Worm (Caenorhabditis elegans) whole organism, mixed stage, embryonic: ENCODE results near the gene Y69E1A.5.
A peak's percentile ranks its signal among the peaks of the same experiment; 100 is the strongest.

Experiments used
- M03D4.4 ChIP-seq: sonication (generic microtip); optimal IDR thresholded peaks from 2 replicates; lab custom pipeline; 2017; ENCODE audit warnings: mild to moderate bottlenecking, missing genetic modification characterization, missing compliant biosample characterization
- bed-3 ChIP-seq: fragments of 200-800 bp; sonication (Bioruptor generic); optimal IDR thresholded peaks from 3 replicates; lab custom pipeline; 2018; ENCODE audit warnings: mild to moderate bottlenecking, missing genetic modification characterization, moderate library complexity, missing compliant biosample characterization
- blmp-1 ChIP-seq: fragments of 150-350 bp; optimal IDR thresholded peaks from 2 replicates; lab custom pipeline; 2014; ENCODE audit warnings: missing biosample characterization, missing genetic modification characterization
- ceh-39 ChIP-seq: fragments of 150-350 bp; optimal IDR thresholded peaks from 2 replicates; lab custom pipeline; 2014; ENCODE audit warnings: missing biosample characterization, missing genetic modification characterization
- ceh-43 ChIP-seq: fragments of 200-800 bp; sonication (Bioruptor generic); optimal IDR thresholded peaks from 2 replicates; lab custom pipeline; 2018; ENCODE audit warnings: mild to moderate bottlenecking, missing genetic modification characterization, moderate library complexity, missing compliant biosample characterization
- ceh-83 ChIP-seq: fragments of 200-800 bp; sonication (Bioruptor generic); optimal IDR thresholded peaks from 2 replicates; lab custom pipeline; 2018; ENCODE audit warnings: mild to moderate bottlenecking, missing genetic modification characterization, missing compliant biosample characterization
- ces-1 ChIP-seq: fragments of 150-350 bp; optimal IDR thresholded peaks from 2 replicates; lab custom pipeline; 2014; ENCODE audit warnings: missing biosample characterization, missing genetic modification reagents, missing genetic modification characterization
- cnd-1 ChIP-seq: fragments of 200-800 bp; sonication (Bioruptor generic); optimal IDR thresholded peaks from 2 replicates; lab custom pipeline; 2018; ENCODE audit warnings: mild to moderate bottlenecking, missing genetic modification characterization, missing compliant biosample characterization
- drap-1 ChIP-seq: fragments of 200-800 bp; sonication (Bioruptor generic); optimal IDR thresholded peaks from 3 replicates; lab custom pipeline; 2018; ENCODE audit warnings: mild to moderate bottlenecking, missing genetic modification characterization, missing compliant biosample characterization
- elt-1 ChIP-seq: sonication (generic microtip); optimal IDR thresholded peaks from 2 replicates; lab custom pipeline; 2017; ENCODE audit warnings: missing genetic modification characterization, mild to moderate bottlenecking, missing compliant biosample characterization, antibody characterized with exemption, moderate library complexity, borderline replicate concordance; ENCODE audit not compliant: insufficient read depth
- elt-3 ChIP-seq: fragments of 150-350 bp; optimal IDR thresholded peaks from 2 replicates; lab custom pipeline; 2014; ENCODE audit warnings: missing biosample characterization, missing genetic modification characterization
- flh-1 ChIP-seq: fragments of 200-800 bp; sonication (Bioruptor generic); optimal IDR thresholded peaks from 2 replicates; lab custom pipeline; 2018; ENCODE audit warnings: mild to moderate bottlenecking, missing genetic modification characterization, moderate library complexity, missing compliant biosample characterization
- ham-2 ChIP-seq: fragments of 200-800 bp; sonication (Bioruptor generic); optimal IDR thresholded peaks from 2 replicates; lab custom pipeline; 2018; ENCODE audit warnings: mild to moderate bottlenecking, missing genetic modification characterization, missing compliant biosample characterization
- hlh-1 ChIP-seq: fragments of 150-350 bp; optimal IDR thresholded peaks from 2 replicates; lab custom pipeline; 2014; ENCODE audit warnings: missing biosample characterization, missing genetic modification reagents, missing genetic modification characterization
- lin-13 ChIP-seq: fragments of 150-350 bp; optimal IDR thresholded peaks from 2 replicates; lab custom pipeline; 2014; ENCODE audit warnings: missing biosample characterization, missing genetic modification characterization
- lin-32 ChIP-seq: fragments of 200-800 bp; sonication (Bioruptor generic); optimal IDR thresholded peaks from 2 replicates; lab custom pipeline; 2018; ENCODE audit warnings: mild to moderate bottlenecking, missing genetic modification characterization, missing compliant biosample characterization
- lsy-2 ChIP-seq: fragments of 150-350 bp; optimal IDR thresholded peaks from 2 replicates; lab custom pipeline; 2014; ENCODE audit warnings: missing biosample characterization, missing genetic modification characterization
- mab-5 ChIP-seq: fragments of 150-350 bp; optimal IDR thresholded peaks from 2 replicates; lab custom pipeline; 2014; ENCODE audit warnings: missing biosample characterization, missing genetic modification characterization
- mep-1 ChIP-seq: fragments of 150-350 bp; optimal IDR thresholded peaks from 2 replicates; lab custom pipeline; 2017; ENCODE audit warnings: missing biosample characterization, missing genetic modification reagents, missing genetic modification characterization, inconsistent platforms
- mls-2 ChIP-seq: sonication (generic microtip); optimal IDR thresholded peaks from 2 replicates; lab custom pipeline; 2016; ENCODE audit warnings: mild to moderate bottlenecking, missing genetic modification characterization, moderate library complexity, missing compliant biosample characterization
- nhr-12 ChIP-seq: fragments of 150-350 bp; optimal IDR thresholded peaks from 2 replicates; lab custom pipeline; 2014; ENCODE audit warnings: missing biosample characterization, missing genetic modification characterization
- nhr-2 ChIP-seq: fragments of 150-350 bp; optimal IDR thresholded peaks from 2 replicates; lab custom pipeline; 2014; ENCODE audit warnings: missing biosample characterization, missing genetic modification characterization
- nhr-237 ChIP-seq: fragments of 150-350 bp; optimal IDR thresholded peaks from 2 replicates; lab custom pipeline; 2014; ENCODE audit warnings: missing biosample characterization, missing genetic modification characterization
- nhr-28 ChIP-seq: fragments of 150-350 bp; optimal IDR thresholded peaks from 2 replicates; lab custom pipeline; 2014; ENCODE audit warnings: missing biosample characterization, missing genetic modification characterization
- nhr-76 ChIP-seq: sonication (generic microtip); optimal IDR thresholded peaks from 2 replicates; lab custom pipeline; 2017; ENCODE audit warnings: missing biosample characterization, missing genetic modification characterization
- pha-4 ChIP-seq: fragments of 150-350 bp; optimal IDR thresholded peaks from 2 replicates; lab custom pipeline; 2018; ENCODE audit warnings: missing biosample characterization, missing genetic modification reagents, missing genetic modification characterization
- sem-2 ChIP-seq: fragments of 200-800 bp; sonication (Bioruptor generic); optimal IDR thresholded peaks from 2 replicates; lab custom pipeline; 2018; ENCODE audit warnings: mild to moderate bottlenecking, missing genetic modification characterization, missing compliant biosample characterization
- snpc-4 ChIP-seq: fragments of 150-350 bp; optimal IDR thresholded peaks from 2 replicates; lab custom pipeline; 2014; ENCODE audit warnings: missing biosample characterization, missing genetic modification characterization
- sptf-1 ChIP-seq: sonication (generic microtip); optimal IDR thresholded peaks from 2 replicates; lab custom pipeline; 2017; ENCODE audit warnings: mild to moderate bottlenecking, missing genetic modification characterization, moderate library complexity, missing compliant biosample characterization
- tbx-8 ChIP-seq: fragments of 200-800 bp; sonication (Bioruptor generic); optimal IDR thresholded peaks from 2 replicates; lab custom pipeline; 2018; ENCODE audit warnings: mild to moderate bottlenecking, missing genetic modification characterization, moderate library complexity, missing compliant biosample characterization
- unc-120 ChIP-seq: sonication (generic microtip); optimal IDR thresholded peaks from 2 replicates; lab custom pipeline; 2017; ENCODE audit warnings: missing genetic modification characterization, missing compliant biosample characterization; ENCODE audit not compliant: poor library complexity, severe bottlenecking
- unc-39 ChIP-seq: fragments of 150-350 bp; optimal IDR thresholded peaks from 2 replicates; lab custom pipeline; 2014; ENCODE audit warnings: missing biosample characterization, missing genetic modification characterization
- unc-62 ChIP-seq: fragments of 150-350 bp; optimal IDR thresholded peaks from 2 replicates; lab custom pipeline; 2014; ENCODE audit warnings: missing biosample characterization, missing genetic modification reagents, missing genetic modification characterization
- zip-8 ChIP-seq: fragments of 150-350 bp; optimal IDR thresholded peaks from 2 replicates; lab custom pipeline; 2014; ENCODE audit warnings: missing biosample characterization, missing genetic modification characterization
- ztf-11 ChIP-seq: fragments of 150-350 bp; optimal IDR thresholded peaks from 2 replicates; lab custom pipeline; 2014; ENCODE audit warnings: missing biosample characterization, missing genetic modification characterization

Gene Y69E1A.5

DNA sequence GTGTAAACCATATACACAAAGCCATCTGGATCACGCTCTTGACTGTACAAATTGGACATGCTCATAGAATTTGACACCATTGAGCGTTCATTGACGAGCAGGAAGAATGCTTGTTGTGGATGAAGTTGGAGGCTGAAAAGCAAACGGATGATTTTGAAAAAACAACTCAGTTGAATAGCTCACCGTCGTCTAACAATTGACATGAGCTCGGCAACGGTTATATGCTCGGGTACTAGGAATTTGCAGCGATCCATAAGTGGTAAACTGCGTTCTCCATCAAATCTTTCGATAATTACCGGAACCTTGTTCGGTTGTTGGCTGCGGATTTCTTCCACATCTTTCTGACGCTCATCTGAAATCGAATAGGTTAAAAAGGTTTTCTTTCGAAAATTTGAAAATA, 22.7 kb downstream of the Y69E1A.5 start:
- TF ChIP-seq lin-13 (tag; lab: Kevin White, UChicago): no peak
- TF ChIP-seq cnd-1: no peak
- no peak for TF ChIP-seq nhr-12 (tag; lab: Kevin White, UChicago)
- no peak for TF ChIP-seq drap-1 (GFP tag; lab: Kevin White, UChicago)
- no peak for TF ChIP-seq tbx-8
- no peak for TF ChIP-seq ceh-83 (GFP tag; lab: Kevin White, UChicago)
- no peak for TF ChIP-seq ham-2
- no peak for TF ChIP-seq ces-1 (GFP tag; lab: Kevin White, UChicago)
- no peak for TF ChIP-seq unc-120 (tag; lab: Kevin White, UChicago)
- TF ChIP-seq, all 35 proteins: peak for 0

- TF ChIP-seq mab-5 (tag; lab: Kevin White, UChicago) (no peak), ceh-39 (tag; lab: Kevin White, UChicago) (no peak), M03D4.4 (tag; lab: Kevin White, UChicago) (no peak), drap-1 (GFP tag; lab: Kevin White, UChicago) (no peak), nhr-237 (tag; lab: Kevin White, UChicago) (no peak), tbx-8 (no peak), lsy-2 (tag; lab: Kevin White, UChicago) (no peak), nhr-28 (no peak), nhr-76 (tag; lab: Kevin White, UChicago) (no peak), ztf-11 (no peak), elt-3 (tag; lab: Kevin White, UChicago) (no peak)
Observed at ce11 chrIV:10933777-10934546, 23.5 kb downstream of the Y69E1A.5 start.

DNA sequence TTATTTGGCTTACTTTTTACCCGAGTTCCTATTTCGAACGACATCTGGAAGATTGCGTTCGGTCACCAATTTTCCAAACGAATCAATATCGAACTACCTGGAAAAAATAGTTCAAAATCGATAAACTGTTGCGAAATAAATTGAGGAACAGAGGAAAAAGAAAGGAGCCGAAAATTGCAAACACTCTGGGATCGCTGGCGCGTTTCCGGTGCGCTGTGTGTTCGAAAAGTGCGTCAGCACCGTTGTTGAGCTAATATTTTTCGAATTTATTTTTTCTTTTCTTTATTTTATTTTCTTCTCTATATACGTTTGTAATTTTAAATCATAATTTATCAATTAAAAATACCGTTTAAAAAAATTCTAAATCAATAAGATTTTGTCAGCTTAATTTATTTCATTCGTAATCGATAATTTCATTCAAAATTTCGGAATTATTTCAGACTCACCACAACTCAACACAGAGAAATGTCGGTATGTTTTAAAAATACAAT, 24.3 kb downstream of the Y69E1A.5 start, which contains the start of the genes dnc-1 and lsm-7:
Gene dnc-1, minus strand, starts transcription at position 142 of the 491 bp plus-strand sequence.
Gene lsm-7, plus strand, starts transcription at position 441 of the 491 bp plus-strand sequence.
- no peak for TF ChIP-seq sptf-1 (tag; lab: Kevin White, UChicago)
- no peak for TF ChIP-seq zip-8 (tag; lab: Kevin White, UChicago)
- TF ChIP-seq lin-32 (GFP tag; lab: Kevin White, UChicago): no peak
- no peak for TF ChIP-seq sem-2
- TF ChIP-seq pha-4 (tag; lab: Kevin White, UChicago): no peak
- no peak for TF ChIP-seq flh-1 (GFP tag; lab: Kevin White, UChicago)
- TF ChIP-seq tbx-8: no peak
- peak; percentile 15 for TF ChIP-seq ceh-39 (tag; lab: Kevin White, UChicago)
- no peak for TF ChIP-seq hlh-1 (tag; lab: Kevin White, UChicago)
- no peak for TF ChIP-seq unc-62 (GFP tag; lab: Kevin White, UChicago)
- no peak for TF ChIP-seq M03D4.4 (tag; lab: Kevin White, UChicago)
- no peak for TF ChIP-seq elt-1
- peak; percentile 18 for TF ChIP-seq unc-120 (tag; lab: Kevin White, UChicago)
- peak; percentile 24 for TF ChIP-seq mls-2
- peak; percentile 54 for TF ChIP-seq mep-1
- no peak for TF ChIP-seq ceh-43 (GFP tag; lab: Kevin White, UChicago)
- no peak for TF ChIP-seq ces-1 (GFP tag; lab: Kevin White, UChicago)
- peak; percentile 71 for TF ChIP-seq lsy-2 (tag; lab: Kevin White, UChicago)
- no peak for TF ChIP-seq blmp-1 (tag; lab: Kevin White, UChicago)
- no peak for TF ChIP-seq nhr-237 (tag; lab: Kevin White, UChicago)
- TF ChIP-seq ceh-83 (GFP tag; lab: Kevin White, UChicago): no peak
- TF ChIP-seq cnd-1: peak; percentile 4
- no peak for TF ChIP-seq nhr-12 (tag; lab: Kevin White, UChicago)
- no peak for TF ChIP-seq drap-1 (GFP tag; lab: Kevin White, UChicago)
- TF ChIP-seq lin-13 (tag; lab: Kevin White, UChicago): no peak
- no peak for TF ChIP-seq nhr-28
- TF ChIP-seq mab-5 (tag; lab: Kevin White, UChicago): no peak
- no peak for TF ChIP-seq snpc-4 (tag; lab: Kevin White, UChicago)
- no peak for TF ChIP-seq nhr-2
- no peak for TF ChIP-seq ham-2
- TF ChIP-seq bed-3 (GFP tag; lab: Kevin White, UChicago): no peak
- TF ChIP-seq unc-39: no peak
- TF ChIP-seq elt-3 (tag; lab: Kevin White, UChicago): no peak
- no peak for TF ChIP-seq nhr-76 (tag; lab: Kevin White, UChicago)
- TF ChIP-seq ztf-11: no peak
